Worm (Caenorhabditis elegans) whole organism, young adult: ENCODE results near the gene srx-119.

ENCODE experiments used
- F10E7.11 ChIP-seq: sonication (generic microtip); optimal IDR thresholded peaks from 2 replicates; lab custom pipeline; 2017; ENCODE audit warnings: mild to moderate bottlenecking, missing genetic modification characterization, moderate library complexity, missing compliant biosample characterization
- F23B12.7 ChIP-seq: sonication (generic microtip); optimal IDR thresholded peaks from 2 replicates; lab custom pipeline; 2017; ENCODE audit warnings: missing genetic modification characterization, mild to moderate bottlenecking, missing compliant biosample characterization, antibody characterized with exemption, moderate library complexity; ENCODE audit not compliant: insufficient read depth
- F49E8.2 ChIP-seq: sonication (generic microtip); optimal IDR thresholded peaks from 3 replicates; lab custom pipeline; 2017; ENCODE audit warnings: missing genetic modification characterization, mild to moderate bottlenecking, missing compliant biosample characterization, antibody characterized with exemption, moderate library complexity; ENCODE audit not compliant: insufficient read depth
- K11D2.4 ChIP-seq: fragments of 200-800 bp; sonication (Bioruptor generic); IDR thresholded peaks from 2 replicates; pipeline ENCODE4 v1.3.6; 2022; ENCODE audit warnings: missing genetic modification reagents, missing genetic modification characterization, missing compliant biosample characterization
- T26A5.8 ChIP-seq: sonication (generic microtip); optimal IDR thresholded peaks from 2 replicates; lab custom pipeline; 2016; ENCODE audit warnings: missing genetic modification characterization, missing compliant biosample characterization
- aptf-2 ChIP-seq: fragments of 200-800 bp; sonication (Bioruptor generic); conservative IDR thresholded peaks from 2 replicates; pipeline ENCODE4 v1.3.6; 2022; ENCODE audit warnings: missing genetic modification reagents, missing genetic modification characterization, missing compliant biosample characterization
- atf-7 ChIP-seq: sonication (generic microtip); optimal IDR thresholded peaks from 2 replicates; lab custom pipeline; 2017; ENCODE audit warnings: mild to moderate bottlenecking, missing genetic modification characterization, missing compliant biosample characterization
- attf-5 ChIP-seq: fragments of 200-800 bp; sonication (Bioruptor generic); optimal IDR thresholded peaks from 2 replicates; lab custom pipeline; 2018; ENCODE audit warnings: mild to moderate bottlenecking, missing genetic modification characterization, missing compliant biosample characterization
- ccch-3 ChIP-seq: fragments of 200-800 bp; sonication (Bioruptor generic); optimal IDR thresholded peaks from 2 replicates; lab custom pipeline; 2018; ENCODE audit warnings: mild to moderate bottlenecking, missing genetic modification characterization, missing compliant biosample characterization
- die-1 ChIP-seq: sonication (generic microtip); optimal IDR thresholded peaks from 2 replicates; lab custom pipeline; 2016; ENCODE audit warnings: missing genotype, mild to moderate bottlenecking, missing genetic modification characterization, missing compliant biosample characterization
- dpff-1 ChIP-seq: sonication (generic microtip); optimal IDR thresholded peaks from 2 replicates; lab custom pipeline; 2017; ENCODE audit warnings: mild to moderate bottlenecking, missing genetic modification characterization, missing compliant biosample characterization
- efl-1 ChIP-seq: fragments of 150-350 bp; optimal IDR thresholded peaks from 2 replicates; lab custom pipeline; 2014; ENCODE audit warnings: missing biosample characterization, missing genetic modification reagents, missing genetic modification characterization
- egl-18 ChIP-seq: fragments of 200-800 bp; sonication (Bioruptor generic); IDR thresholded peaks from 2 replicates; pipeline ENCODE4 v1.3.6; 2022; ENCODE audit warnings: missing genetic modification reagents, missing genetic modification characterization, missing compliant biosample characterization
- ets-4 ChIP-seq: fragments of 200-800 bp; sonication (Bioruptor generic); optimal IDR thresholded peaks from 2 replicates; lab custom pipeline; 2018; ENCODE audit warnings: mild to moderate bottlenecking, missing genetic modification characterization, missing compliant biosample characterization
- gei-17 ChIP-seq: fragments of 200-800 bp; sonication (Bioruptor generic); optimal IDR thresholded peaks from 2 replicates; lab custom pipeline; 2018; ENCODE audit warnings: mild to moderate bottlenecking, missing genetic modification characterization, missing compliant biosample characterization
- hlh-12 ChIP-seq: sonication (generic microtip); optimal IDR thresholded peaks from 2 replicates; lab custom pipeline; 2016; ENCODE audit warnings: missing genetic modification characterization, missing compliant biosample characterization
- hlh-26 ChIP-seq: fragments of 200-800 bp; sonication (Bioruptor generic); conservative IDR thresholded peaks from 2 replicates; pipeline ENCODE4 v1.3.6; 2022; ENCODE audit warnings: missing genetic modification reagents, missing genetic modification characterization, missing compliant biosample characterization
- hmg-1.2 ChIP-seq: fragments of 200-800 bp; sonication (Bioruptor generic); IDR thresholded peaks from 2 replicates; pipeline ENCODE4 v1.3.6; 2022; ENCODE audit warnings: missing genetic modification reagents, missing genetic modification characterization, missing compliant biosample characterization
- hmg-20 ChIP-seq: fragments of 200-800 bp; sonication (Bioruptor generic); IDR thresholded peaks from 2 replicates; pipeline ENCODE4 v1.3.6; 2022; ENCODE audit warnings: missing genetic modification reagents, missing genetic modification characterization, missing compliant biosample characterization
- let-526 ChIP-seq: fragments of 200-800 bp; sonication (Bioruptor generic); IDR thresholded peaks from 2 replicates; pipeline ENCODE4 v1.3.6; 2022; ENCODE audit warnings: missing genetic modification reagents, missing genetic modification characterization, missing compliant biosample characterization
- let-607 ChIP-seq, 2 experiments: fragments of 200-800 bp in 1 of 2; sonication (Bioruptor generic) in 1 of 2; sonication (generic microtip) in 1 of 2; optimal IDR thresholded peaks; 2 replicates each; lab custom pipeline; 2016 to 2018; ENCODE audit warnings: mild to moderate bottlenecking in 2 of 2, missing compliant biosample characterization in 2 of 2, missing genetic modification characterization in 2 of 2, moderate library complexity in 2 of 2, missing genotype in 1 of 2
- lin-35 ChIP-seq, 3 experiments: fragments of 150-350 bp in 2 of 3; sonication (generic microtip) in 1 of 3; optimal IDR thresholded peaks; 2 replicates each; lab custom pipeline; 2014 to 2018; ENCODE audit warnings: missing biosample characterization in 3 of 3, missing genetic modification characterization in 3 of 3, missing genetic modification reagents in 3 of 3
- lin-40 ChIP-seq: sonication (generic microtip); optimal IDR thresholded peaks from 2 replicates; lab custom pipeline; 2016; ENCODE audit warnings: missing genetic modification characterization, mild to moderate bottlenecking, missing compliant biosample characterization, missing genotype, missing genetic modification reagents
- lin-54 ChIP-seq: fragments of 200-800 bp; sonication (Bioruptor generic); optimal IDR thresholded peaks from 2 replicates; lab custom pipeline; 2018; ENCODE audit warnings: mild to moderate bottlenecking, missing genetic modification characterization, missing compliant biosample characterization
- lsy-27 ChIP-seq: sonication (generic microtip); optimal IDR thresholded peaks from 2 replicates; lab custom pipeline; 2017; ENCODE audit warnings: missing genetic modification characterization, mild to moderate bottlenecking, missing compliant biosample characterization, antibody characterized with exemption, missing genotype, borderline replicate concordance; ENCODE audit not compliant: insufficient read depth
- madf-10 ChIP-seq: sonication (generic microtip); optimal IDR thresholded peaks from 2 replicates; lab custom pipeline; 2016; ENCODE audit warnings: mild to moderate bottlenecking, missing genetic modification characterization, missing compliant biosample characterization
- madf-8 ChIP-seq: fragments of 200-800 bp; sonication (Bioruptor generic); conservative IDR thresholded peaks from 2 replicates; pipeline ENCODE4 v1.3.6; 2022; ENCODE audit warnings: missing genetic modification reagents, missing genetic modification characterization, missing compliant biosample characterization
- mel-28 ChIP-seq: sonication (generic microtip); optimal IDR thresholded peaks from 2 replicates; lab custom pipeline; 2016; ENCODE audit warnings: borderline replicate concordance, mild to moderate bottlenecking, missing genetic modification characterization, missing compliant biosample characterization
- mes-4 ChIP-seq: sonication (generic microtip); optimal IDR thresholded peaks from 2 replicates; lab custom pipeline; 2016; ENCODE audit warnings: missing genotype, missing genetic modification characterization, missing compliant biosample characterization
- nfya-1 ChIP-seq: sonication (generic microtip); optimal IDR thresholded peaks from 2 replicates; lab custom pipeline; 2017; ENCODE audit warnings: antibody characterized with exemption, missing compliant biosample characterization, missing genetic modification characterization, borderline replicate concordance; ENCODE audit not compliant: insufficient read depth
- nfyb-1 ChIP-seq: fragments of 200-800 bp; sonication (Bioruptor generic); IDR thresholded peaks from 2 replicates; pipeline ENCODE4 v1.3.6; 2022; ENCODE audit warnings: missing genetic modification reagents, missing genetic modification characterization, missing compliant biosample characterization
- nhr-120 ChIP-seq: fragments of 200-800 bp; sonication (Bioruptor generic); IDR thresholded peaks from 2 replicates; pipeline ENCODE4 v1.3.6; 2022; ENCODE audit warnings: missing genetic modification characterization, missing compliant biosample characterization
- pha-4 ChIP-seq: fragments of 150-350 bp; sonication (generic microtip); optimal IDR thresholded peaks from 2 replicates; lab custom pipeline; 2014; ENCODE audit warnings: missing biosample characterization, missing genetic modification reagents, missing genetic modification characterization
- rcor-1 ChIP-seq: fragments of 200-800 bp; sonication (Bioruptor generic); IDR thresholded peaks from 2 replicates; pipeline ENCODE4 v1.3.6; 2022; ENCODE audit warnings: missing genetic modification reagents, missing genetic modification characterization, missing compliant biosample characterization
- snpc-1.1 ChIP-seq: sonication (generic microtip); optimal IDR thresholded peaks from 2 replicates; lab custom pipeline; 2017; ENCODE audit warnings: missing genetic modification characterization, mild to moderate bottlenecking, missing compliant biosample characterization, antibody characterized with exemption, moderate library complexity, missing genotype, missing genetic modification reagents; ENCODE audit not compliant: insufficient read depth
- snpc-1.3 ChIP-seq: sonication (generic microtip); optimal IDR thresholded peaks from 2 replicates; lab custom pipeline; 2017; ENCODE audit warnings: missing genetic modification characterization, mild to moderate bottlenecking, missing compliant biosample characterization, antibody characterized with exemption, moderate library complexity, missing genotype, missing genetic modification reagents; ENCODE audit not compliant: insufficient read depth
- snpc-3.4 ChIP-seq: sonication (generic microtip); optimal IDR thresholded peaks from 2 replicates; lab custom pipeline; 2017; ENCODE audit warnings: missing genetic modification characterization, mild to moderate bottlenecking, missing compliant biosample characterization, antibody characterized with exemption, moderate library complexity, missing genotype, missing genetic modification reagents
- somi-1 ChIP-seq: fragments of 200-800 bp; sonication (Bioruptor generic); optimal IDR thresholded peaks from 2 replicates; lab custom pipeline; 2018; ENCODE audit warnings: mild to moderate bottlenecking, missing genetic modification characterization, missing compliant biosample characterization
- sptf-2 ChIP-seq: fragments of 200-800 bp; sonication (Bioruptor generic); optimal IDR thresholded peaks from 2 replicates; lab custom pipeline; 2018; ENCODE audit warnings: mild to moderate bottlenecking, missing genetic modification characterization, missing compliant biosample characterization
- tbp1 ChIP-seq: fragments of 200-800 bp; sonication (Bioruptor generic); optimal IDR thresholded peaks from 2 replicates; lab custom pipeline; 2018; ENCODE audit warnings: mild to moderate bottlenecking, missing genetic modification characterization, missing compliant biosample characterization
- tlf-1 ChIP-seq: fragments of 200-800 bp; sonication (Bioruptor generic); optimal IDR thresholded peaks from 2 replicates; lab custom pipeline; 2018; ENCODE audit warnings: mild to moderate bottlenecking, missing genetic modification characterization, missing compliant biosample characterization
- unc-62 ChIP-seq: fragments of 150-350 bp; optimal IDR thresholded peaks from 2 replicates; lab custom pipeline; 2014; ENCODE audit warnings: missing biosample characterization, missing genetic modification reagents, missing genetic modification characterization
- ztf-18 ChIP-seq: sonication (generic microtip); optimal IDR thresholded peaks from 2 replicates; lab custom pipeline; 2016; ENCODE audit warnings: missing genotype, mild to moderate bottlenecking, missing genetic modification characterization, missing compliant biosample characterization
- ztf-25 ChIP-seq: fragments of 200-800 bp; sonication (Bioruptor generic); IDR thresholded peaks from 2 replicates; pipeline ENCODE4 v1.3.6; 2022; ENCODE audit warnings: missing genetic modification reagents, missing genetic modification characterization, missing compliant biosample characterization
- ztf-26 ChIP-seq: sonication (generic microtip); optimal IDR thresholded peaks from 2 replicates; lab custom pipeline; 2017; ENCODE audit warnings: missing genetic modification characterization, missing compliant biosample characterization
- ztf-3 ChIP-seq: fragments of 200-800 bp; sonication (Bioruptor generic); optimal IDR thresholded peaks from 2 replicates; lab custom pipeline; 2018; ENCODE audit warnings: mild to moderate bottlenecking, missing genetic modification characterization, missing compliant biosample characterization

The srx-119 gene

ce11 chrII:12494556-12495131, 33.4 kb upstream of the srx-119 start, which contains the start of gene col-85 (continued):
- no peak for TF ChIP-seq dpff-1
- TF ChIP-seq sptf-2 (GFP tag; lab: Kevin White, UChicago) = peak; percentile 42
- peak; percentile 79 for TF ChIP-seq somi-1 (GFP tag; lab: Kevin White, UChicago)
- peak; percentile 26 for TF ChIP-seq efl-1
- peak; percentile 30 for TF ChIP-seq ccch-3
- TF ChIP-seq F23B12.7 = peak; percentile 88
- no peak for TF ChIP-seq nfya-1 (tag; lab: Kevin White, UChicago)
- TF ChIP-seq ets-4 = no peak
- peak; percentile 3 to 56 for TF ChIP-seq let-607 (tag; optimal IDR thresholded peaks at IDR 0.05; lab: Kevin White, UChicago)
- peak; percentile 87 for TF ChIP-seq die-1 (tag; lab: Kevin White, UChicago)
- TF ChIP-seq let-526 = 0 out of 2 replicates have a peak, but pooled peaks have one; percentile 35
- peak; percentile 81 for TF ChIP-seq ztf-18 (tag; lab: Kevin White, UChicago)
- no peak for TF ChIP-seq lin-40 (tag; lab: Kevin White, UChicago)
- TF ChIP-seq tlf-1 = peak; percentile 57
- no peak for TF ChIP-seq hlh-26 (GFP tag; lab: Robert Waterston, UW)
- peak; percentile 92 for TF ChIP-seq snpc-3.4
- TF ChIP-seq K11D2.4 = peak; percentile 70
- TF ChIP-seq lin-35 (GFP tag; optimal IDR thresholded peaks at IDR 0.05; lab: Kevin White, UChicago) = peak in 1 of 3 experiments; percentile 78
- peak; percentile 80 for TF ChIP-seq ztf-26
- peak; percentile 68 for TF ChIP-seq F49E8.2 (tag; lab: Kevin White, UChicago)
- TF ChIP-seq nhr-120 = 0 out of 2 replicates have a peak, but pooled peaks have one; percentile 28
- peak; percentile 5 for TF ChIP-seq gei-17 (GFP tag; lab: Kevin White, UChicago)
- peak; percentile 55 for TF ChIP-seq ztf-3 (GFP tag; lab: Kevin White, UChicago)
- TF ChIP-seq mel-28 (tag; lab: Kevin White, UChicago) = peak; percentile 3
- peak; percentile 90 for TF ChIP-seq hmg-1.2
- peak; percentile 45 for TF ChIP-seq mes-4 (tag; lab: Kevin White, UChicago)
- peak; percentile 67 for TF ChIP-seq atf-7 (tag; lab: Kevin White, UChicago)
- TF ChIP-seq madf-8 (GFP tag; lab: Robert Waterston, UW) = no peak; the same call in 1 of the 2 replicates
- no peak for TF ChIP-seq unc-62 (GFP tag; lab: Kevin White, UChicago)
- peak; percentile 78 for TF ChIP-seq lin-54 (GFP tag; lab: Kevin White, UChicago)
- peak; percentile 67 for TF ChIP-seq hmg-20 (GFP tag; lab: Robert Waterston, UW)
- TF ChIP-seq T26A5.8 (tag; lab: Kevin White, UChicago) = peak; percentile 49
- peak; percentile 65 for TF ChIP-seq hlh-12
- peak; percentile 93 for TF ChIP-seq nfyb-1 (GFP tag; lab: Robert Waterston, UW)
- peak; percentile 87 for TF ChIP-seq snpc-1.3 (tag; lab: Kevin White, UChicago)
- TF ChIP-seq aptf-2 = 0 out of 2 replicates have a peak, but pooled peaks have one; percentile 34
- TF ChIP-seq attf-5 (GFP tag; lab: Kevin White, UChicago) = peak; percentile 84
- TF ChIP-seq rcor-1 = peak; percentile 85
- no peak for TF ChIP-seq pha-4
- TF ChIP-seq F10E7.11 = peak; percentile 78
- peak; percentile 93 for TF ChIP-seq ztf-25 (GFP tag; lab: Robert Waterston, UW)
- peak; percentile 95 for TF ChIP-seq tbp1 (GFP tag; lab: Kevin White, UChicago)
- peak; percentile 84 for TF ChIP-seq madf-10 (tag; lab: Kevin White, UChicago)
- TF ChIP-seq lsy-27 (tag; lab: Kevin White, UChicago) = peak; percentile 29
- TF ChIP-seq egl-18 (GFP tag; lab: Robert Waterston, UW) = 0 out of 2 replicates have a peak, but pooled peaks have one; percentile 50
- peak; percentile 90 for TF ChIP-seq snpc-1.1 (tag; lab: Kevin White, UChicago)
